Fruit fly (Drosophila melanogaster): ENCODE data around the gene tHMG1.

DNA sequence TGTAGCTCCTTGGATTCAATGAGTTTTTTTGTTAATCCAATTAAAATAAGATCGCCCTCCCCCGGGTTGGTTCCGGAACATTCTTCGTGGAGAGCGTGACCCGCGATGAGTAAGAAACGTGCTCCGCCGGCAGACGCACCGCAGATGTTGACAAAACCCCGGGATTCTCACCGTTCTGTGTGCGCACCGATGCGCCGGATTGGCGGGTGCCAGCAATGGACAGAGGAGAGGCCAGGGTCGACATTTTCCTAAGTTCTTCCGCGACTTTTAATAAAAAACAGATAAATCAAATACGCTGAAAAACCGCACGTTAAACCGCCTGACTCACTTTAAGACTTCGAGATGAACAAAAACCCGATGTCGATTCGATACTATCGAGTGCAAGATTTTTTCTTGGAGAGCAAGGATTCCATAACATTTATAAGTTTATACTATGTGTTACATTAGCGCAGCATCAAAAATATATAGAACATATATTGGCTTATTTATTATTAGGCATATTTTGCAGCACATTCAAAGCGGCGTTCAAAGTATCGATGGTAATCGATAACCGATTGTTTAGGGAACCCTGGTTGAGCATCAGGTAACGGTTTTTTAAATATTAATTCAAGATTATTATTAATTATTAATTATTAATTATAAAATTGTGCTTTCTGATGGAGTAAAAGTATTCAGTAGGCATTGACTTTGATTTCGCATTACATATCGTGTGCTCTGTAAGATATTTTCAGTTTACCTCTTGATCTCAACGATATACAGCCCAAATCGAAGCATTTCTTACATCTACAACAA, at the start of gene tHMG1, which contains the start of gene CCT1:
- TF ChIP-seq psq (optimal IDR thresholded peaks at IDR 0.05): no peak
- TF ChIP-seq EcR (GFP tag; optimal IDR thresholded peaks at IDR 0.05): no peak
- TF ChIP-seq CG8478 (optimal IDR thresholded peaks at IDR 0.05): no peak
- TF ChIP-seq pan (optimal IDR thresholded peaks at IDR 0.05): no peak
- TF ChIP-seq Dll (optimal IDR thresholded peaks at IDR 0.05): no peak
